Fruit fly (Drosophila melanogaster): ENCODE measurements around the gene CG13895.

The CG13895 gene

DNA sequence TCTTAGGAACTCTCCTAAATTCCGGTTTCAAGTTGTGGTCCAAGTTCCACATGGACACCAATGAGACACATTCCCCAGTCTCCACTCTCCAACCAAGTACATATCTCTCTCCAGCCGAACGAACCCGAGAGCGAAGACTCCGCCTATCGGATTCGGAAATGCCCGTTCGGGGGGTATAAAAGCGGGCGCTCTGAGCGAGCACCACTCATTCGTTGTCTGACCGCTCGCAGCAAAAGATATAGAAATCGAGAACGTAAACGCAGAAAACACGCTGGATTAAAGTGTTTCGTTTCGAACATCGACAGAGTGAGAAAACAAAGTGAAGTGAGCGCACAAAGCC lies 41.2 kb upstream of the CG13895 start, which contains the start of gene emc (continued):
- TF ChIP-seq ATbp (GFP tag; optimal IDR thresholded peaks at IDR 0.05), result peak; percentile 25
- peak; percentile 42 for TF ChIP-seq CG12391 (tag; optimal IDR thresholded peaks at IDR 0.05)
- TF ChIP-seq trh (GFP tag; optimal IDR thresholded peaks at IDR 0.05), result no peak
- peak; percentile 44 for TF ChIP-seq CG3163 (GFP tag; optimal IDR thresholded peaks at IDR 0.05)
- peak; percentile 24; the same call in 1 of the 3 replicates for TF ChIP-seq CG14050 (GFP tag; IDR thresholded peaks at IDR 0.05)
- TF ChIP-seq amos (GFP tag; IDR thresholded peaks at IDR 0.05; ENCODE audit: partially characterized antibody), result peak; percentile 62; the same call in 1 of the 2 replicates
- peak; percentile 99 for TF ChIP-seq Jarid2 (GFP tag; optimal IDR thresholded peaks at IDR 0.05)
- TF ChIP-seq pita (GFP tag; optimal IDR thresholded peaks at IDR 0.05), result no peak
- no peak for TF ChIP-seq CG6654 (GFP tag; optimal IDR thresholded peaks at IDR 0.05)
- TF ChIP-seq CoRest (tag; optimal IDR thresholded peaks at IDR 0.05), result peak; percentile 13
- TF ChIP-seq HLH4C (GFP tag; IDR thresholded peaks at IDR 0.05; ENCODE audit: partially characterized antibody), result peak; percentile 58; the same call in 2 of the 3 replicates
- no peak for TF ChIP-seq CG16815 (GFP tag; optimal IDR thresholded peaks at IDR 0.05)
- peak; percentile 67 for TF ChIP-seq Bgb (GFP tag; IDR thresholded peaks at IDR 0.05; ENCODE audit: partially characterized antibody)
- TF ChIP-seq pum (GFP tag; optimal IDR thresholded peaks at IDR 0.05), result no peak
- peak; percentile 58 for TF ChIP-seq CG3281 (GFP tag; optimal IDR thresholded peaks at IDR 0.05)
- TF ChIP-seq Scr (GFP tag; IDR thresholded peaks at IDR 0.05; ENCODE audit: partially characterized antibody), result peak; percentile 52; the same call in 1 of the 2 replicates
- TF ChIP-seq kay (GFP tag; optimal IDR thresholded peaks at IDR 0.05), result no peak
- TF ChIP-seq D19A (tag; optimal IDR thresholded peaks at IDR 0.05), result peak; percentile 44
- no peak for TF ChIP-seq mam (GFP tag; optimal IDR thresholded peaks at IDR 0.05)
- no peak for TF ChIP-seq CG11093 (GFP tag; IDR thresholded peaks at IDR 0.05)
- no peak for TF ChIP-seq CG17612 (GFP tag; IDR thresholded peaks at IDR 0.05)
- no peak for TF ChIP-seq CG1024 (GFP tag; IDR thresholded peaks at IDR 0.05)
- peak; percentile 14 for TF ChIP-seq Myb (GFP tag; optimal IDR thresholded peaks at IDR 0.05)
- no peak for TF ChIP-seq prd (optimal IDR thresholded peaks at IDR 0.05)
- TF ChIP-seq prd (GFP tag; IDR thresholded peaks at IDR 0.05), result peak; percentile 28; the same call in 1 of the 3 replicates
- TF ChIP-seq NC2β (GFP tag; optimal IDR thresholded peaks at IDR 0.05), result peak; percentile 53
- TF ChIP-seq pnt (GFP tag; optimal IDR thresholded peaks at IDR 0.05), result no peak
- no peak for TF ChIP-seq cas (GFP tag; IDR thresholded peaks at IDR 0.05)
- TF ChIP-seq Atf6 (GFP tag; IDR thresholded peaks at IDR 0.05), result peak; percentile 63
- no peak for TF ChIP-seq dmrt11E (tag; optimal IDR thresholded peaks at IDR 0.05)
- TF ChIP-seq CG7271 (tag; optimal IDR thresholded peaks at IDR 0.05), result peak; percentile 23
- peak; percentile 40; the same call in 1 of the 3 replicates for TF ChIP-seq CG14860 (GFP tag; IDR thresholded peaks at IDR 0.05; ENCODE audit: partially characterized antibody)
- TF ChIP-seq lilli (GFP tag; optimal IDR thresholded peaks at IDR 0.05), result peak; percentile 70
- no peak for TF ChIP-seq corto (GFP tag; optimal IDR thresholded peaks at IDR 0.05)
- TF ChIP-seq MTF-1 (GFP tag; optimal IDR thresholded peaks at IDR 0.05; ENCODE audit: borderline replicate concordance), result peak; percentile 89
- 0 out of 2 replicates have a peak, but pooled peaks have one; percentile 14 for TF ChIP-seq aop (GFP tag; IDR thresholded peaks at IDR 0.05)
- TF ChIP-seq CG3065 (GFP tag; optimal IDR thresholded peaks at IDR 0.05), result no peak
- no peak for TF ChIP-seq az2 (GFP tag; optimal IDR thresholded peaks at IDR 0.05)
- TF ChIP-seq kah (GFP tag; optimal IDR thresholded peaks at IDR 0.05), result peak; percentile 65
- no peak for TF ChIP-seq unc-4 (GFP tag; IDR thresholded peaks at IDR 0.05; ENCODE audit: partially characterized antibody)
- peak; percentile 76 for TF ChIP-seq ftz-f1 (GFP tag; optimal IDR thresholded peaks at IDR 0.05)
- no peak for TF ChIP-seq slou (GFP tag; optimal IDR thresholded peaks at IDR 0.05)
- TF ChIP-seq sob (GFP tag; IDR thresholded peaks at IDR 0.05), result peak; percentile 60; the same call in 1 of the 2 replicates
- peak; percentile 23 for TF ChIP-seq CG8290 (GFP tag; optimal IDR thresholded peaks at IDR 0.05)
- TF ChIP-seq CG8290 (tag; optimal IDR thresholded peaks at IDR 0.05), result peak in 1 of 2 experiments; percentile 85
- TF ChIP-seq BtbVII (GFP tag; optimal IDR thresholded peaks at IDR 0.05), result peak; percentile 85
- TF ChIP-seq CG3847 (GFP tag; IDR thresholded peaks at IDR 0.05), result 0 out of 2 replicates have a peak, but pooled peaks have one; percentile 26
- TF ChIP-seq GATAe (GFP tag; conservative IDR thresholded peaks at IDR 0.05), result no peak
- no peak for TF ChIP-seq jigr1 (GFP tag; IDR thresholded peaks at IDR 0.05)
- TF ChIP-seq sug (tag; optimal IDR thresholded peaks at IDR 0.05), result peak; percentile 53
- peak; percentile 88; the same call in 2 of the 3 replicates for TF ChIP-seq CG2199 (GFP tag; IDR thresholded peaks at IDR 0.05)

All from whole organism, embryonic.